Fruit fly (Drosophila melanogaster) whole organism, embryonic: ENCODE results near the gene halo.

ENCODE experiments used
- Bgb ChIP-seq: fragments of 200-800 bp; sonication (Bioruptor generic); IDR thresholded peaks from 2 replicates; pipeline ENCODE4 v1.3.6; 2022; ENCODE audit warnings: missing biosample characterization, missing genetic modification characterization; ENCODE audit not compliant: partially characterized antibody
- CG1024 ChIP-seq: fragments of 200-800 bp; sonication (Bioruptor generic); IDR thresholded peaks from 2 replicates; pipeline ENCODE4 v1.3.6; 2022; ENCODE audit warnings: missing biosample characterization, missing genetic modification characterization
- CG10274 ChIP-seq: fragments of 200-800 bp; sonication (Bioruptor generic); optimal IDR thresholded peaks from 3 replicates; lab custom pipeline; 2017; ENCODE audit warnings: missing biosample characterization, mild to moderate bottlenecking, missing genetic modification characterization
- CG10543 ChIP-seq: fragments of 200-800 bp; sonication (Bioruptor generic); optimal IDR thresholded peaks from 3 replicates; lab custom pipeline; 2017; ENCODE audit warnings: missing biosample characterization, mild to moderate bottlenecking, missing genetic modification characterization, moderate library complexity
- CG11560 ChIP-seq: fragments of 200-800 bp; sonication (Bioruptor generic); IDR thresholded peaks from 3 replicates; pipeline ENCODE4 v1.3.6; 2022; ENCODE audit warnings: missing biosample characterization, missing genetic modification characterization
- CG12942 ChIP-seq: fragments of 200-800 bp; sonication (Bioruptor generic); optimal IDR thresholded peaks from 3 replicates; lab custom pipeline; 2016; ENCODE audit warnings: missing biosample characterization, missing genetic modification characterization
- CG13296 ChIP-seq: fragments of 200-800 bp; sonication (Bioruptor generic); optimal IDR thresholded peaks from 3 replicates; lab custom pipeline; 2018; ENCODE audit warnings: missing biosample characterization, mild to moderate bottlenecking, missing genetic modification characterization
- CG14667 ChIP-seq: fragments of 200-800 bp; sonication (Bioruptor generic); IDR thresholded peaks from 2 replicates; pipeline ENCODE4 v1.3.6; 2022; ENCODE audit warnings: missing biosample characterization, missing genetic modification characterization
- CG15073 ChIP-seq: fragments of 200-800 bp; sonication (Bioruptor generic); optimal IDR thresholded peaks from 2 replicates; lab custom pipeline; 2016; ENCODE audit warnings: missing biosample characterization, missing genetic modification characterization
- CG1529 ChIP-seq: fragments of 200-800 bp; sonication (Bioruptor generic); optimal IDR thresholded peaks from 3 replicates; lab custom pipeline; 2018; ENCODE audit warnings: missing biosample characterization, missing genetic modification characterization
- CG1603 ChIP-seq: fragments of 200-800 bp; sonication (Bioruptor generic); optimal IDR thresholded peaks from 2 replicates; lab custom pipeline; 2019; ENCODE audit warnings: missing biosample characterization, mild to moderate bottlenecking, missing genetic modification characterization, moderate library complexity
- CG17568 ChIP-seq: fragments of 200-800 bp; sonication (Bioruptor generic); optimal IDR thresholded peaks from 2 replicates; lab custom pipeline; 2018; ENCODE audit warnings: missing biosample characterization, mild to moderate bottlenecking, missing genetic modification characterization, moderate library complexity
- CG2120 ChIP-seq: fragments of 200-800 bp; sonication (Bioruptor generic); optimal IDR thresholded peaks from 3 replicates; lab custom pipeline; 2016; ENCODE audit warnings: missing biosample characterization, missing genetic modification characterization
- CG2678 ChIP-seq: fragments of 200-800 bp; sonication (Bioruptor generic); optimal IDR thresholded peaks from 3 replicates; lab custom pipeline; 2019; ENCODE audit warnings: missing biosample characterization, mild to moderate bottlenecking, missing genetic modification characterization, moderate library complexity
- CG6254 ChIP-seq: fragments of 200-800 bp; sonication (Bioruptor generic); optimal IDR thresholded peaks from 3 replicates; lab custom pipeline; 2017; ENCODE audit warnings: mild to moderate bottlenecking, missing biosample characterization, missing genetic modification reagents, missing genetic modification characterization
- CG7271 ChIP-seq: fragments of 200-800 bp; sonication (Bioruptor generic); optimal IDR thresholded peaks from 2 replicates; lab custom pipeline; 2018; ENCODE audit warnings: missing biosample characterization, mild to moderate bottlenecking, missing genetic modification characterization, moderate library complexity
- CG8281 ChIP-seq: fragments of 200-800 bp; sonication (Bioruptor generic); optimal IDR thresholded peaks from 2 replicates; lab custom pipeline; 2018; ENCODE audit warnings: missing biosample characterization, mild to moderate bottlenecking, missing genetic modification characterization, moderate library complexity
- CG8290 ChIP-seq, 3 experiments: fragments of 200-800 bp; sonication (Bioruptor generic); optimal IDR thresholded peaks; 2 replicates each; lab custom pipeline; 2016 to 2019; ENCODE audit warnings: missing biosample characterization in 3 of 3, missing genetic modification characterization in 3 of 3, mild to moderate bottlenecking in 2 of 3, moderate library complexity in 1 of 3
- CG8359 ChIP-seq: fragments of 200-800 bp; sonication (Bioruptor generic); optimal IDR thresholded peaks from 2 replicates; lab custom pipeline; 2017; ENCODE audit warnings: missing biosample characterization, mild to moderate bottlenecking, missing genetic modification characterization, borderline replicate concordance
- CG8944 ChIP-seq: fragments of 200-800 bp; sonication (Bioruptor generic); optimal IDR thresholded peaks from 3 replicates; lab custom pipeline; 2016; ENCODE audit warnings: missing biosample characterization, missing genetic modification characterization
- CG9727 ChIP-seq: fragments of 200-800 bp; sonication (Bioruptor generic); optimal IDR thresholded peaks from 3 replicates; lab custom pipeline; 2017; ENCODE audit warnings: missing biosample characterization, mild to moderate bottlenecking, missing genetic modification characterization
- CTCF ChIP-seq: fragments of 200-800 bp; sonication (Bioruptor generic); optimal IDR thresholded peaks from 2 replicates; lab custom pipeline; 2017; ENCODE audit warnings: missing biosample characterization, mild to moderate bottlenecking, missing genetic modification characterization, moderate library complexity
- Camta ChIP-seq: fragments of 200-800 bp; sonication (Bioruptor generic); optimal IDR thresholded peaks from 2 replicates; lab custom pipeline; 2016; ENCODE audit warnings: missing biosample characterization, missing genetic modification characterization
- Dad ChIP-seq: fragments of 200-800 bp; sonication (Bioruptor generic); optimal IDR thresholded peaks from 3 replicates; lab custom pipeline; 2016; ENCODE audit warnings: missing biosample characterization, missing genetic modification characterization
- Doc3 ChIP-seq: fragments of 200-800 bp; sonication (Bioruptor generic); IDR thresholded peaks from 3 replicates; pipeline ENCODE4 v1.3.6; 2022; ENCODE audit warnings: missing biosample characterization, missing genetic modification characterization; ENCODE audit not compliant: partially characterized antibody
- Ets65A ChIP-seq: fragments of 200-800 bp; sonication (Bioruptor generic); peaks from one replicate; lab custom pipeline; 2016; ENCODE audit warnings: missing biosample characterization, missing genetic modification characterization
- Fer1 ChIP-seq: fragments of 200-800 bp; sonication (Bioruptor generic); optimal IDR thresholded peaks from 2 replicates; lab custom pipeline; 2017; ENCODE audit warnings: missing biosample characterization, mild to moderate bottlenecking, missing genetic modification characterization
- HLH4C ChIP-seq: fragments of 200-800 bp; sonication (Bioruptor generic); IDR thresholded peaks from 3 replicates; pipeline ENCODE4 v1.3.6; 2022; ENCODE audit warnings: missing biosample characterization, missing genetic modification characterization; ENCODE audit not compliant: partially characterized antibody
- Hr51 ChIP-seq, 2 experiments: fragments of 200-800 bp; sonication (Bioruptor generic); optimal IDR thresholded peaks; 2 replicates in 1 of 2; 3 replicates in 1 of 2; lab custom pipeline; 2016 to 2018; ENCODE audit warnings: missing biosample characterization in 2 of 2, missing genetic modification characterization in 2 of 2, mild to moderate bottlenecking in 1 of 2, moderate library complexity in 1 of 2
- Lim3 ChIP-seq: fragments of 200-800 bp; sonication (Bioruptor generic); IDR thresholded peaks from 2 replicates; pipeline ENCODE4 v1.3.6; 2022; ENCODE audit warnings: missing biosample characterization, missing genetic modification characterization
- Mad ChIP-seq: fragments of 200-800 bp; sonication (Bioruptor generic); optimal IDR thresholded peaks from 2 replicates; lab custom pipeline; 2016; ENCODE audit warnings: missing biosample characterization, missing genetic modification characterization
- Ptx1 ChIP-seq: fragments of 200-800 bp; sonication (Bioruptor generic); IDR thresholded peaks from 2 replicates; pipeline ENCODE4 v1.3.6; 2022; ENCODE audit warnings: missing biosample characterization, missing genetic modification characterization
- Six4 ChIP-seq: fragments of 200-800 bp; sonication (Bioruptor generic); optimal IDR thresholded peaks from 2 replicates; lab custom pipeline; 2016; ENCODE audit warnings: missing biosample characterization, missing genetic modification characterization
- bowl ChIP-seq: fragments of 200-800 bp; sonication (Bioruptor generic); IDR thresholded peaks from 2 replicates; pipeline ENCODE4 v1.3.6; 2022; ENCODE audit warnings: missing biosample characterization, missing genetic modification characterization
- chn ChIP-seq: fragments of 200-800 bp; sonication (Bioruptor generic); optimal IDR thresholded peaks from 2 replicates; lab custom pipeline; 2016; ENCODE audit warnings: missing biosample characterization, missing genetic modification characterization
- dysf ChIP-seq: fragments of 200-800 bp; sonication (Bioruptor generic); IDR thresholded peaks from 3 replicates; pipeline ENCODE4 v1.3.6; 2022; ENCODE audit warnings: missing biosample characterization, missing genetic modification characterization
- emc ChIP-seq: fragments of 200-800 bp; sonication (Bioruptor generic); optimal IDR thresholded peaks from 2 replicates; lab custom pipeline; 2016; ENCODE audit warnings: missing biosample characterization, missing genetic modification characterization
- fd3F ChIP-seq: fragments of 200-800 bp; sonication (Bioruptor generic); optimal IDR thresholded peaks from 2 replicates; lab custom pipeline; 2018; ENCODE audit warnings: missing biosample characterization, mild to moderate bottlenecking, missing genetic modification characterization, moderate library complexity
- hkb ChIP-seq, 2 experiments: fragments of 200-800 bp in 1 of 2; fragments of >200 bp in 1 of 2; sonication (Bioruptor generic) in 1 of 2; IDR thresholded peaks in 1 of 2; optimal IDR thresholded peaks in 1 of 2; 2 replicates each; pipeline versions ENCODE4 v1.3.6 to Lab custom; 2017 to 2022; ENCODE audit warnings: missing biosample characterization in 1 of 2, missing genetic modification characterization in 1 of 2
- kah ChIP-seq: fragments of 200-800 bp; sonication (Bioruptor generic); optimal IDR thresholded peaks from 2 replicates; lab custom pipeline; 2018; ENCODE audit warnings: missing biosample characterization, mild to moderate bottlenecking, missing genetic modification characterization
- mam ChIP-seq: fragments of 200-800 bp; sonication (Bioruptor generic); optimal IDR thresholded peaks from 3 replicates; lab custom pipeline; 2016; ENCODE audit warnings: missing biosample characterization, missing genetic modification characterization
- nau ChIP-seq: fragments of 200-800 bp; sonication (Bioruptor generic); optimal IDR thresholded peaks from 3 replicates; lab custom pipeline; 2017; ENCODE audit warnings: missing biosample characterization, mild to moderate bottlenecking, missing genetic modification characterization, missing genetic modification reagents
- pzg ChIP-seq: fragments of 200-800 bp; sonication (Bioruptor generic); optimal IDR thresholded peaks from 3 replicates; lab custom pipeline; 2018; ENCODE audit warnings: missing biosample characterization, mild to moderate bottlenecking, missing genetic modification characterization, moderate library complexity
- ro ChIP-seq: fragments of 200-800 bp; sonication (Bioruptor generic); IDR thresholded peaks from 2 replicates; pipeline ENCODE4 v1.3.6; 2022; ENCODE audit warnings: missing biosample characterization, missing genetic modification characterization
- sd ChIP-seq: fragments of 200-800 bp; sonication (Bioruptor generic); optimal IDR thresholded peaks from 3 replicates; lab custom pipeline; 2018; ENCODE audit warnings: missing biosample characterization, mild to moderate bottlenecking, missing genetic modification characterization, moderate library complexity
- sens-2 ChIP-seq: fragments of 200-800 bp; sonication (Bioruptor generic); IDR thresholded peaks from 2 replicates; pipeline ENCODE4 v1.3.6; 2022; ENCODE audit warnings: missing biosample characterization, missing genetic modification characterization
- sr ChIP-seq: fragments of 200-800 bp; sonication (Bioruptor generic); IDR thresholded peaks from 3 replicates; pipeline ENCODE4 v1.3.6; 2022; ENCODE audit warnings: missing biosample characterization, missing genetic modification characterization
- tio ChIP-seq: fragments of 200-800 bp; sonication (Bioruptor generic); optimal IDR thresholded peaks from 2 replicates; lab custom pipeline; 2017; ENCODE audit warnings: missing biosample characterization, missing genetic modification characterization, inconsistent platforms
- trem ChIP-seq: fragments of 200-800 bp; optimal IDR thresholded peaks from 3 replicates; lab custom pipeline; 2019; ENCODE audit warnings: missing biosample characterization, mild to moderate bottlenecking, missing genetic modification characterization, moderate library complexity
- tx ChIP-seq: fragments of 200-800 bp; sonication (Bioruptor generic); optimal IDR thresholded peaks from 2 replicates; lab custom pipeline; 2016; ENCODE audit warnings: missing biosample characterization, missing genetic modification characterization
- zfh1 ChIP-seq: fragments of 200-800 bp; sonication (Bioruptor generic); IDR thresholded peaks from 3 replicates; pipeline ENCODE4 v1.3.6; 2022; ENCODE audit warnings: missing biosample characterization, missing genetic modification characterization

The halo gene

dm6 chr2L:1491791-1492345 lies 26.1 kb downstream of the halo start, which contains the start of gene CG31928 (continued):
- TF ChIP-seq CG2678 (tag; lab: Kevin White, UChicago) (no peak), CG10274 (GFP tag; lab: Kevin White, UChicago) (no peak), ro (GFP tag; lab: Robert Waterston, UW) (no peak), CG13296 (no peak), nau (no peak), HLH4C (GFP tag; lab: Robert Waterston, UW) (no peak), Fer1 (GFP tag; lab: Kevin White, UChicago) (no peak), pzg (GFP tag; lab: Kevin White, UChicago) (no peak), CG1529 (no peak), Six4 (GFP tag; lab: Kevin White, UChicago) (no peak), CG14667 (no peak), CG15073 (no peak), CG7271 (tag; lab: Kevin White, UChicago) (no peak), chn (no peak), sens-2 (no peak), hkb (optimal IDR thresholded peaks at IDR 0.05; lab: Kevin White, UChicago) (no peak), hkb (GFP tag; IDR thresholded peaks at IDR 0.05; lab: Robert Waterston, UW) (no peak), Doc3 (no peak), tio (no peak), CG9727 (no peak), CG17568 (GFP tag; lab: Kevin White, UChicago) (no peak), emc (GFP tag; lab: Kevin White, UChicago) (no peak), CG8944 (peak; percentile 0), CG8290 (GFP tag; optimal IDR thresholded peaks at IDR 0.05; lab: Kevin White, UChicago) (no peak), CG8290 (tag; optimal IDR thresholded peaks at IDR 0.05; lab: Kevin White, UChicago) (no peak), dysf (GFP tag; lab: Robert Waterston, UW) (no peak), Camta (no peak), CG2120 (GFP tag; lab: Kevin White, UChicago) (no peak), tx (no peak), CG11560 (tag; lab: Robert Waterston, UW) (no peak), zfh1 (GFP tag; lab: Robert Waterston, UW) (no peak), Mad (GFP tag; lab: Kevin White, UChicago) (no peak), CG1024 (no peak), CG12942 (GFP tag; lab: Kevin White, UChicago) (no peak), sr (GFP tag; lab: Robert Waterston, UW) (no peak), Hr51 (GFP tag; optimal IDR thresholded peaks at IDR 0.05; lab: Kevin White, UChicago) (no peak), bowl (GFP tag; lab: Robert Waterston, UW) (no peak), CTCF (GFP tag; lab: Kevin White, UChicago) (peak; percentile 97), kah (GFP tag; lab: Kevin White, UChicago) (no peak), trem (tag; lab: Kevin White, UChicago) (peak; percentile 47), fd3F (GFP tag; lab: Kevin White, UChicago) (no peak), mam (no peak), Ptx1 (GFP tag; lab: Robert Waterston, UW) (peak; percentile 35), CG1603 (tag; lab: Kevin White, UChicago) (no peak), CG10543 (no peak), Ets65A (GFP tag; lab: Kevin White, UChicago) (peak; percentile 54), CG8281 (tag; lab: Kevin White, UChicago) (no peak), Lim3 (no peak), sd (tag; lab: Kevin White, UChicago) (no peak), CG6254 (GFP tag; lab: Kevin White, UChicago) (no peak), Bgb (peak; percentile 72), CG8359 (no peak), Dad (GFP tag; lab: Kevin White, UChicago) (no peak)
